Worm (Caenorhabditis elegans) whole organism, L4 larva: ENCODE data around the gene C16A3.2.
A peak's percentile ranks its signal among the peaks of the same experiment; 100 is the strongest.

Experiments used
- F10B5.3 ChIP-seq: sonication (generic microtip); optimal IDR thresholded peaks from 2 replicates; lab custom pipeline; 2016; ENCODE audit warnings: mild to moderate bottlenecking, missing genetic modification characterization, missing compliant biosample characterization
- F44E2.7 ChIP-seq: fragments of 200-800 bp; sonication (Bioruptor generic); IDR thresholded peaks from 2 replicates; pipeline ENCODE4 v2.1.2; 2022; ENCODE audit warnings: missing genetic modification characterization, missing compliant biosample characterization
- F49E8.2 ChIP-seq: sonication (generic microtip); optimal IDR thresholded peaks from 2 replicates; lab custom pipeline; 2016; ENCODE audit warnings: missing compliant biosample characterization, mild to moderate bottlenecking, missing genetic modification characterization, borderline replicate concordance
- T26A8.4 ChIP-seq: fragments of 200-800 bp; sonication (Bioruptor generic); IDR thresholded peaks from 2 replicates; pipeline ENCODE4 v1.3.6; 2022; ENCODE audit warnings: missing genetic modification characterization, missing compliant biosample characterization
- Y105C5A.15 ChIP-seq: fragments of 200-800 bp; sonication (Bioruptor generic); IDR thresholded peaks from 2 replicates; pipeline ENCODE4 v1.3.6; 2022; ENCODE audit warnings: missing genetic modification characterization, missing compliant biosample characterization
- Y75B8A.6 ChIP-seq: fragments of 200-800 bp; sonication (Bioruptor generic); IDR thresholded peaks from 2 replicates; pipeline ENCODE4 v1.3.6; 2022; ENCODE audit warnings: missing genetic modification reagents, missing genetic modification characterization, missing compliant biosample characterization
- ZK546.5 ChIP-seq, 2 experiments: sonication (generic microtip); optimal IDR thresholded peaks; 2 replicates each; lab custom pipeline; 2017; ENCODE audit warnings: missing biosample characterization in 2 of 2, missing genetic modification characterization in 2 of 2
- aha-1 ChIP-seq: fragments of 150-350 bp; peaks from one replicate; lab custom pipeline; 2014; ENCODE audit warnings: missing biosample characterization, missing genetic modification characterization
- ama-1 ChIP-seq: fragments of 150-350 bp; optimal IDR thresholded peaks from 2 replicates; lab custom pipeline; 2014; ENCODE audit warnings: inconsistent platforms, mixed read lengths
- arid-1 ChIP-seq: fragments of 200-800 bp; sonication (Bioruptor generic); conservative IDR thresholded peaks from 2 replicates; pipeline ENCODE4 v1.3.6; 2022; ENCODE audit warnings: missing genetic modification reagents, missing genetic modification characterization, missing compliant biosample characterization
- attf-4 ChIP-seq: sonication (generic microtip); optimal IDR thresholded peaks from 3 replicates; lab custom pipeline; 2017; ENCODE audit warnings: missing biosample characterization, missing genetic modification characterization
- ceh-20 ChIP-seq: fragments of 200-800 bp; sonication (Bioruptor generic); IDR thresholded peaks from 2 replicates; pipeline ENCODE4 v1.3.6; 2022; ENCODE audit warnings: missing genetic modification reagents, missing genetic modification characterization, missing compliant biosample characterization
- cey-2 ChIP-seq: sonication (generic microtip); optimal IDR thresholded peaks from 3 replicates; lab custom pipeline; 2017; ENCODE audit warnings: missing genetic modification characterization, mild to moderate bottlenecking, missing compliant biosample characterization, antibody characterized with exemption, borderline replicate concordance; ENCODE audit not compliant: insufficient read depth
- ctbp-1 ChIP-seq: fragments of 200-800 bp; sonication (Bioruptor generic); IDR thresholded peaks from 2 replicates; pipeline ENCODE4 v1.3.6; 2022; ENCODE audit warnings: missing genetic modification reagents, missing genetic modification characterization, missing compliant biosample characterization
- daf-16 ChIP-seq, 3 experiments: sonication (generic microtip); optimal IDR thresholded peaks; 2 replicates each; lab custom pipeline; 2016 to 2017; ENCODE audit warnings: missing genetic modification characterization in 3 of 3, missing genetic modification reagents in 3 of 3, mild to moderate bottlenecking in 2 of 3, missing compliant biosample characterization in 2 of 3, missing biosample characterization in 1 of 3, moderate library complexity in 1 of 3
- daf-19 ChIP-seq: fragments of 200-800 bp; sonication (Bioruptor generic); conservative IDR thresholded peaks from 2 replicates; pipeline ENCODE4 v1.3.6; 2022; ENCODE audit warnings: missing genetic modification characterization, missing compliant biosample characterization
- daf-8 ChIP-seq: fragments of 200-800 bp; sonication (Bioruptor generic); IDR thresholded peaks from 2 replicates; pipeline ENCODE4 v1.3.6; 2022; ENCODE audit warnings: missing genetic modification characterization, missing compliant biosample characterization
- dmd-8 ChIP-seq: fragments of 200-800 bp; sonication (Bioruptor generic); IDR thresholded peaks from 2 replicates; pipeline ENCODE4 v1.3.6; 2022; ENCODE audit warnings: missing genetic modification characterization, missing compliant biosample characterization
- egl-43 ChIP-seq: fragments of 200-800 bp; sonication (Bioruptor generic); IDR thresholded peaks from 2 replicates; pipeline ENCODE4 v1.3.6; 2022; ENCODE audit warnings: missing genetic modification reagents, missing genetic modification characterization, missing compliant biosample characterization
- fkh-10 ChIP-seq: fragments of 150-350 bp; optimal IDR thresholded peaks from 2 replicates; lab custom pipeline; 2014; ENCODE audit warnings: missing biosample characterization, missing genetic modification reagents, missing genetic modification characterization
- fos-1 ChIP-seq: fragments of 150-350 bp; optimal IDR thresholded peaks from 2 replicates; lab custom pipeline; 2014; ENCODE audit warnings: missing biosample characterization, missing genetic modification characterization
- gei-8 ChIP-seq: fragments of 200-800 bp; sonication (Bioruptor generic); optimal IDR thresholded peaks from 2 replicates; lab custom pipeline; 2018; ENCODE audit warnings: mild to moderate bottlenecking, missing genetic modification characterization, missing compliant biosample characterization
- hlh-11 ChIP-seq: fragments of 200-800 bp; sonication (Bioruptor generic); optimal IDR thresholded peaks from 2 replicates; lab custom pipeline; 2018; ENCODE audit warnings: mild to moderate bottlenecking, missing genetic modification characterization, missing compliant biosample characterization
- hmg-1.1 ChIP-seq: fragments of 200-800 bp; sonication (Bioruptor generic); IDR thresholded peaks from 2 replicates; pipeline ENCODE4 v1.3.6; 2022; ENCODE audit warnings: missing genetic modification reagents, missing genetic modification characterization, missing compliant biosample characterization
- lin-15B ChIP-seq: fragments of 150-350 bp; sonication (generic microtip); optimal IDR thresholded peaks from 3 replicates; lab custom pipeline; 2014; ENCODE audit warnings: missing biosample characterization, missing genetic modification characterization
- lin-29 ChIP-seq: fragments of 200-800 bp; sonication (Bioruptor generic); IDR thresholded peaks from 2 replicates; pipeline ENCODE4 v1.3.6; 2022; ENCODE audit warnings: missing genetic modification reagents, missing genetic modification characterization, missing compliant biosample characterization
- lir-3 ChIP-seq: sonication (generic microtip); optimal IDR thresholded peaks from 2 replicates; lab custom pipeline; 2016; ENCODE audit warnings: mild to moderate bottlenecking, missing genetic modification characterization, missing compliant biosample characterization
- mdl-1 ChIP-seq, 2 experiments: fragments of 150-350 bp in 1 of 2; sonication (generic microtip) in 1 of 2; optimal IDR thresholded peaks; 2 replicates each; lab custom pipeline; 2014 to 2017; ENCODE audit warnings: missing biosample characterization in 2 of 2, missing genetic modification characterization in 2 of 2
- mxl-2 ChIP-seq: fragments of 200-800 bp; sonication (Bioruptor generic); conservative IDR thresholded peaks from 2 replicates; pipeline ENCODE4 v1.3.6; 2022; ENCODE audit warnings: missing genetic modification reagents, missing genetic modification characterization, missing compliant biosample characterization
- mxl-3 ChIP-seq: fragments of 200-800 bp; sonication (Bioruptor generic); optimal IDR thresholded peaks from 2 replicates; lab custom pipeline; 2018; ENCODE audit warnings: mild to moderate bottlenecking, missing genetic modification characterization, missing compliant biosample characterization
- nhr-10 ChIP-seq: fragments of 150-350 bp; optimal IDR thresholded peaks from 2 replicates; lab custom pipeline; 2014; ENCODE audit warnings: missing biosample characterization, missing genetic modification characterization
- nhr-102 ChIP-seq: sonication (generic microtip); optimal IDR thresholded peaks from 2 replicates; lab custom pipeline; 2016; ENCODE audit warnings: mild to moderate bottlenecking, missing genetic modification characterization, moderate library complexity, missing compliant biosample characterization
- nhr-11 ChIP-seq: fragments of 150-350 bp; optimal IDR thresholded peaks from 2 replicates; lab custom pipeline; 2014; ENCODE audit warnings: missing biosample characterization, missing genetic modification characterization
- nhr-111 ChIP-seq: fragments of 200-800 bp; sonication (Bioruptor generic); optimal IDR thresholded peaks from 2 replicates; lab custom pipeline; 2018; ENCODE audit warnings: mild to moderate bottlenecking, missing genetic modification characterization, missing compliant biosample characterization
- nhr-25 ChIP-seq: sonication (generic microtip); optimal IDR thresholded peaks from 2 replicates; lab custom pipeline; 2017; ENCODE audit warnings: missing genetic modification characterization, mild to moderate bottlenecking, missing compliant biosample characterization, antibody characterized with exemption, moderate library complexity, borderline replicate concordance; ENCODE audit not compliant: insufficient read depth
- nhr-41 ChIP-seq: fragments of 200-800 bp; sonication (Bioruptor generic); IDR thresholded peaks from 2 replicates; pipeline ENCODE4 v1.3.6; 2022; ENCODE audit warnings: missing genetic modification reagents, missing genetic modification characterization, missing compliant biosample characterization
- nhr-6 ChIP-seq: fragments of 150-350 bp; optimal IDR thresholded peaks from 2 replicates; lab custom pipeline; 2014; ENCODE audit warnings: missing biosample characterization, missing genetic modification characterization
- php-3 ChIP-seq: fragments of 200-800 bp; sonication (Bioruptor generic); IDR thresholded peaks from 2 replicates; pipeline ENCODE4 v1.3.6; 2022; ENCODE audit warnings: missing genetic modification reagents, missing genetic modification characterization, missing compliant biosample characterization
- sdz-12 ChIP-seq: fragments of 200-800 bp; sonication (Bioruptor generic); optimal IDR thresholded peaks from 2 replicates; lab custom pipeline; 2018; ENCODE audit warnings: mild to moderate bottlenecking, missing genetic modification characterization, missing compliant biosample characterization
- spr-1 ChIP-seq: sonication (generic microtip); optimal IDR thresholded peaks from 2 replicates; lab custom pipeline; 2016; ENCODE audit warnings: mild to moderate bottlenecking, missing genetic modification characterization, missing compliant biosample characterization
- unc-39 ChIP-seq: sonication (generic microtip); optimal IDR thresholded peaks from 2 replicates; lab custom pipeline; 2017; ENCODE audit warnings: missing biosample characterization, missing genetic modification characterization
- unc-62 ChIP-seq, 3 experiments: fragments of 150-350 bp in 1 of 3; sonication (generic microtip); optimal IDR thresholded peaks in 2 of 3; peaks in 1 of 3; 1 replicate in 1 of 3; 2 replicates in 2 of 3; lab custom pipeline; 2014 to 2017; ENCODE audit warnings: missing biosample characterization in 3 of 3, missing genetic modification characterization in 3 of 3, missing genetic modification reagents in 3 of 3, missing genotype in 1 of 3
- zfp-3 ChIP-seq: fragments of 200-800 bp; sonication (Bioruptor generic); conservative IDR thresholded peaks from 2 replicates; pipeline ENCODE4 v1.3.6; 2022; ENCODE audit warnings: missing genetic modification reagents, missing genetic modification characterization, missing compliant biosample characterization
- zip-2 ChIP-seq: fragments of 150-350 bp; optimal IDR thresholded peaks from 2 replicates; lab custom pipeline; 2014; ENCODE audit warnings: missing biosample characterization, missing genetic modification characterization
- ztf-11 ChIP-seq: fragments of 150-350 bp; optimal IDR thresholded peaks from 2 replicates; lab custom pipeline; 2014; ENCODE audit warnings: missing biosample characterization, missing genetic modification characterization

C16A3.2 gene

ce11 chrIII:6420995-6421404 is 31.4 kb downstream of the C16A3.2 start (continued):
- no peak for TF ChIP-seq attf-4 (tag; lab: Kevin White, UChicago)
- TF ChIP-seq lir-3 (tag; lab: Kevin White, UChicago), result no peak
- peak; percentile 49 for TF ChIP-seq nhr-6
- peak; percentile 54; the same call in 1 of the 2 replicates for TF ChIP-seq nhr-41 (GFP tag; lab: Robert Waterston, UW)
- peak; percentile 74 for TF ChIP-seq gei-8 (GFP tag; lab: Kevin White, UChicago)
- peak in 1 of 2 experiments; percentile 99 for TF ChIP-seq unc-62 (GFP tag; optimal IDR thresholded peaks at IDR 0.05 in 1 of 2; lab: Kevin White, UChicago)
- no peak for TF ChIP-seq unc-62 (tag; optimal IDR thresholded peaks at IDR 0.05; lab: Kevin White, UChicago)
- peak; percentile 62; the same call in 1 of the 2 replicates for TF ChIP-seq mxl-2 (GFP tag; lab: Robert Waterston, UW)
- peak; percentile 93 for TF ChIP-seq php-3
- TF ChIP-seq sdz-12 (GFP tag; lab: Kevin White, UChicago), result no peak
- peak; percentile 97 for TF ChIP-seq aha-1 (tag; lab: Kevin White, UChicago)
- no peak for TF ChIP-seq fkh-10 (GFP tag; lab: Kevin White, UChicago)
- TF ChIP-seq ama-1 (lab: Kevin White, UChicago), result no peak
- TF ChIP-seq daf-8 (GFP tag; lab: Robert Waterston, UW), result no peak
- TF ChIP-seq Y75B8A.6 (GFP tag; lab: Robert Waterston, UW), result 0 out of 2 replicates have a peak, but pooled peaks have one; percentile 22
- TF ChIP-seq ceh-20 (GFP tag; lab: Robert Waterston, UW), result peak; percentile 90
- peak; percentile 99 for TF ChIP-seq hlh-11 (tag; lab: Kevin White, UChicago)
- peak; percentile 73 for TF ChIP-seq nhr-25 (tag; lab: Kevin White, UChicago)
- TF ChIP-seq ctbp-1 (GFP tag; lab: Robert Waterston, UW), result peak; percentile 56; the same call in 1 of the 2 replicates
- TF ChIP-seq mdl-1 (tag; optimal IDR thresholded peaks at IDR 0.05; lab: Kevin White, UChicago), result peak; percentile 96 to 99
- peak; percentile 82 for TF ChIP-seq nhr-11 (tag; lab: Kevin White, UChicago)
- TF ChIP-seq egl-43, result peak; percentile 88
- TF ChIP-seq spr-1, result peak; percentile 72

- TF ChIP-seq aha-1 (tag; lab: Kevin White, UChicago) (peak; percentile 63), nhr-10 (tag; lab: Kevin White, UChicago) (peak; percentile 45), spr-1 (no peak), php-3 (no peak), nhr-102 (no peak), attf-4 (tag; lab: Kevin White, UChicago) (no peak), ztf-11 (no peak), dmd-8 (GFP tag; lab: Robert Waterston, UW) (no peak), F10B5.3 (no peak), unc-39 (tag; lab: Kevin White, UChicago) (no peak), F44E2.7 (GFP tag; lab: Robert Waterston, UW) (no peak), lin-15B (tag; lab: Kevin White, UChicago) (no peak)
- TF ChIP-seq, all 104 proteins: peak for 2
Observed at ce11 chrIII:6421473-6421872, 31.8 kb downstream of the C16A3.2 start.

ce11 chrIII:6421973-6422511 is 32.4 kb downstream of the C16A3.2 start:
- TF ChIP-seq zip-2 (tag; lab: Kevin White, UChicago) (no peak), daf-19 (GFP tag; lab: Robert Waterston, UW) (no peak), Y105C5A.15 (GFP tag; lab: Robert Waterston, UW) (no peak), unc-62 (GFP tag; optimal IDR thresholded peaks at IDR 0.05 in 1 of 2; lab: Kevin White, UChicago) (peak in 1 of 2 experiments; percentile 83), unc-62 (tag; optimal IDR thresholded peaks at IDR 0.05; lab: Kevin White, UChicago) (no peak), zfp-3 (GFP tag; lab: Robert Waterston, UW) (no peak), hmg-1.1 (peak; percentile 60; the same call in 1 of the 2 replicates), spr-1 (no peak), mxl-2 (GFP tag; lab: Robert Waterston, UW) (no peak), ZK546.5 (tag; optimal IDR thresholded peaks at IDR 0.05; lab: Kevin White, UChicago) (no peak), nhr-102 (peak; percentile 18), lin-29 (no peak), fos-1 (tag; lab: Kevin White, UChicago) (no peak), gei-8 (GFP tag; lab: Kevin White, UChicago) (no peak), daf-16 (GFP tag; optimal IDR thresholded peaks at IDR 0.05; lab: Kevin White, UChicago) (no peak), daf-16 (tag; optimal IDR thresholded peaks at IDR 0.05; lab: Kevin White, UChicago) (peak; percentile 73), mxl-3 (peak; percentile 86), arid-1 (no peak), T26A8.4 (peak; percentile 42), nhr-111 (GFP tag; lab: Kevin White, UChicago) (no peak), cey-2 (peak; percentile 60), unc-39 (tag; lab: Kevin White, UChicago) (no peak), F49E8.2 (tag; lab: Kevin White, UChicago) (no peak), egl-43 (no peak)
